Fruit fly (Drosophila melanogaster): ENCODE measurements around the gene CASK.

CASK gene

dm6 chr3R:21848987-21849442, 26.5 kb upstream of the CASK start (continued):
- peak in 1 of 2 experiments; percentile 78 for TF ChIP-seq Eip74EF (GFP tag; optimal IDR thresholded peaks at IDR 0.05)
- peak; percentile 50 for TF ChIP-seq Vsx1 (GFP tag; optimal IDR thresholded peaks at IDR 0.05)
- TF ChIP-seq bsh (GFP tag; optimal IDR thresholded peaks at IDR 0.05): peak; percentile 60 to 88
- TF ChIP-seq NFAT (GFP tag; IDR thresholded peaks at IDR 0.05): no peak
- peak; percentile 41 for TF ChIP-seq caup (GFP tag; optimal IDR thresholded peaks at IDR 0.05; ENCODE audit: severe bottlenecking)
- TF ChIP-seq z (GFP tag; IDR thresholded peaks at IDR 0.05): no peak
- TF ChIP-seq pb (GFP tag; optimal IDR thresholded peaks at IDR 0.05): peak; percentile 46
- peak; percentile 12 for TF ChIP-seq fd102C (GFP tag; optimal IDR thresholded peaks at IDR 0.05)
- no peak for TF ChIP-seq CG34376 (GFP tag; optimal IDR thresholded peaks at IDR 0.05)
- TF ChIP-seq Sox102F (GFP tag; optimal IDR thresholded peaks at IDR 0.05): peak; percentile 65
- peak; percentile 36 for TF ChIP-seq cwo (GFP tag; optimal IDR thresholded peaks at IDR 0.05)
- peak; percentile 74; the same call in 2 of the 3 replicates for TF ChIP-seq CG11695 (GFP tag; IDR thresholded peaks at IDR 0.05)
- peak; percentile 64 for TF ChIP-seq CG10147 (GFP tag; optimal IDR thresholded peaks at IDR 0.05)
- peak; percentile 45 for TF ChIP-seq Elba2 (GFP tag; optimal IDR thresholded peaks at IDR 0.05)
- peak; percentile 56 for TF ChIP-seq CG15601 (tag; optimal IDR thresholded peaks at IDR 0.05)
- peak; percentile 59 for TF ChIP-seq CG15479 (GFP tag; optimal IDR thresholded peaks at IDR 0.05)

- TF ChIP-seq CG16779 (GFP tag; IDR thresholded peaks at IDR 0.05) (0 out of 2 replicates have a peak, but pooled peaks have one; percentile 14), GATAe (GFP tag; conservative IDR thresholded peaks at IDR 0.05) (no peak), sens (GFP tag) (peak; percentile 50), Dad (GFP tag; optimal IDR thresholded peaks at IDR 0.05) (no peak), Vsx1 (GFP tag; optimal IDR thresholded peaks at IDR 0.05) (no peak)
These were observed 25.8 kb upstream of the CASK start for dm6 chr3R:21848271-21848670.

- TF ChIP-seq sr (GFP tag; IDR thresholded peaks at IDR 0.05) (peak; percentile 55; the same call in 2 of the 3 replicates), pros (GFP tag; optimal IDR thresholded peaks at IDR 0.05) (peak; percentile 4), CG10543 (GFP tag; optimal IDR thresholded peaks at IDR 0.05) (no peak), grn (GFP tag; optimal IDR thresholded peaks at IDR 0.05) (peak; percentile 36), repo (GFP tag; optimal IDR thresholded peaks at IDR 0.05) (no peak), CG17829 (tag; optimal IDR thresholded peaks at IDR 0.05) (no peak), row (GFP tag; IDR thresholded peaks at IDR 0.05) (no peak), lmd (GFP tag; IDR thresholded peaks at IDR 0.05) (no peak), HmgD (GFP tag; optimal IDR thresholded peaks at IDR 0.05) (no peak), CG12744 (GFP tag; optimal IDR thresholded peaks at IDR 0.05) (no peak), shn (GFP tag; optimal IDR thresholded peaks at IDR 0.05) (no peak), CG4820 (GFP tag; optimal IDR thresholded peaks at IDR 0.05) (no peak), NC2α (GFP tag; optimal IDR thresholded peaks at IDR 0.05) (no peak), Six4 (GFP tag; optimal IDR thresholded peaks at IDR 0.05) (no peak), CG33213 (GFP tag; optimal IDR thresholded peaks at IDR 0.05) (no peak), ab (GFP tag; optimal IDR thresholded peaks at IDR 0.05) (no peak), CG17186 (GFP tag; optimal IDR thresholded peaks at IDR 0.05) (no peak), crol (GFP tag; IDR thresholded peaks at IDR 0.05) (peak; percentile 65; the same call in 1 of the 2 replicates), CG4360 (GFP tag; IDR thresholded peaks at IDR 0.05) (no peak), CG32772 (GFP tag; IDR thresholded peaks at IDR 0.05) (peak; percentile 48; the same call in 1 of the 2 replicates), sima (GFP tag; optimal IDR thresholded peaks at IDR 0.05) (no peak), Doc2 (GFP tag; IDR thresholded peaks at IDR 0.05) (no peak), sug (tag; optimal IDR thresholded peaks at IDR 0.05) (no peak), CG2199 (GFP tag; IDR thresholded peaks at IDR 0.05) (0 out of 3 replicates have a peak, but pooled peaks have one; percentile 58), dm (GFP tag; optimal IDR thresholded peaks at IDR 0.05) (no peak), NFAT (GFP tag; IDR thresholded peaks at IDR 0.05) (no peak), CG9876 (GFP tag; optimal IDR thresholded peaks at IDR 0.05) (no peak), schlank (tag; optimal IDR thresholded peaks at IDR 0.05) (no peak), Med (GFP tag) (no peak), CG9727 (GFP tag; optimal IDR thresholded peaks at IDR 0.05) (no peak)
These were observed 25.0 kb upstream of the CASK start for dm6 chr3R:21847438-21847837.
